Fruit fly (Drosophila melanogaster) whole organism, embryonic: ENCODE results near the gene cup.

Source experiments
- Bdp1 ChIP-seq: fragments of 200-800 bp; sonication (Bioruptor generic); optimal IDR thresholded peaks from 3 replicates; lab custom pipeline; 2016; ENCODE audit warnings: missing biosample characterization, missing genetic modification characterization
- CG10654 ChIP-seq: fragments of 200-800 bp; sonication (Bioruptor generic); optimal IDR thresholded peaks from 2 replicates; lab custom pipeline; 2016; ENCODE audit warnings: missing biosample characterization, missing genetic modification characterization
- CG11085 ChIP-seq: fragments of 200-800 bp; sonication (Bioruptor generic); IDR thresholded peaks from 2 replicates; pipeline ENCODE4 v1.3.6; 2022; ENCODE audit warnings: missing biosample characterization, missing genetic modification characterization
- CG11456 ChIP-seq: fragments of 200-800 bp; sonication (Bioruptor generic); IDR thresholded peaks from 3 replicates; pipeline ENCODE4 v1.3.6; 2022; ENCODE audit warnings: missing biosample characterization, missing genetic modification characterization
- CG12071 ChIP-seq: fragments of 200-800 bp; sonication (Bioruptor generic); optimal IDR thresholded peaks from 3 replicates; lab custom pipeline; 2018; ENCODE audit warnings: missing biosample characterization, mild to moderate bottlenecking, missing genetic modification characterization
- CG14441 ChIP-seq: fragments of 200-800 bp; sonication (Bioruptor generic); IDR thresholded peaks from 2 replicates; pipeline ENCODE4 v1.3.6; 2022; ENCODE audit warnings: missing biosample characterization, missing genetic modification characterization
- CG14965 ChIP-seq: fragments of 200-800 bp; sonication (Bioruptor generic); optimal IDR thresholded peaks from 2 replicates; lab custom pipeline; 2016; ENCODE audit warnings: missing biosample characterization, missing genetic modification characterization, borderline replicate concordance
- CG15479 ChIP-seq: fragments of 200-800 bp; sonication (Bioruptor generic); optimal IDR thresholded peaks from 3 replicates; lab custom pipeline; 2019; ENCODE audit warnings: missing biosample characterization, mild to moderate bottlenecking, missing genetic modification characterization, moderate library complexity
- CG16779 ChIP-seq: fragments of 200-800 bp; sonication (Bioruptor generic); IDR thresholded peaks from 2 replicates; pipeline ENCODE4 v1.3.6; 2022; ENCODE audit warnings: missing biosample characterization, missing genetic modification characterization
- CG17186 ChIP-seq: fragments of 200-800 bp; sonication (Bioruptor generic); optimal IDR thresholded peaks from 3 replicates; lab custom pipeline; 2017; ENCODE audit warnings: missing biosample characterization, missing genetic modification reagents, missing genetic modification characterization
- CG17912 ChIP-seq: fragments of 200-800 bp; sonication (Bioruptor generic); optimal IDR thresholded peaks from 2 replicates; lab custom pipeline; 2018; ENCODE audit warnings: missing biosample characterization, mild to moderate bottlenecking, missing genetic modification characterization
- CG2875 ChIP-seq: fragments of 200-800 bp; sonication (Bioruptor generic); optimal IDR thresholded peaks from 2 replicates; lab custom pipeline; 2017; ENCODE audit warnings: missing biosample characterization, mild to moderate bottlenecking, missing genetic modification characterization, missing genetic modification reagents
- CG31365 ChIP-seq: fragments of 200-800 bp; sonication (Bioruptor generic); optimal IDR thresholded peaks from 2 replicates; lab custom pipeline; 2018; ENCODE audit warnings: missing biosample characterization, mild to moderate bottlenecking, missing genetic modification characterization
- CG3407 ChIP-seq: fragments of 200-800 bp; sonication (Bioruptor generic); optimal IDR thresholded peaks from 2 replicates; lab custom pipeline; 2018; ENCODE audit warnings: missing biosample characterization, mild to moderate bottlenecking, missing genetic modification characterization
- CG3995 ChIP-seq: fragments of 200-800 bp; sonication (Bioruptor generic); optimal IDR thresholded peaks from 3 replicates; lab custom pipeline; 2016; ENCODE audit warnings: missing biosample characterization, missing genetic modification characterization
- CG6254 ChIP-seq: fragments of 200-800 bp; sonication (Bioruptor generic); optimal IDR thresholded peaks from 3 replicates; lab custom pipeline; 2017; ENCODE audit warnings: mild to moderate bottlenecking, missing biosample characterization, missing genetic modification reagents, missing genetic modification characterization
- CG7839 ChIP-seq: fragments of 200-800 bp; sonication (Bioruptor generic); optimal IDR thresholded peaks from 3 replicates; lab custom pipeline; 2018; ENCODE audit warnings: missing biosample characterization, mild to moderate bottlenecking, missing genetic modification characterization, moderate library complexity
- CG7928 ChIP-seq: fragments of 200-800 bp; sonication (Bioruptor generic); optimal IDR thresholded peaks from 2 replicates; lab custom pipeline; 2017; ENCODE audit warnings: missing biosample characterization, mild to moderate bottlenecking, missing genetic modification characterization
- CG8924 ChIP-seq: fragments of 200-800 bp; optimal IDR thresholded peaks from 3 replicates; lab custom pipeline; 2019; ENCODE audit warnings: missing biosample characterization, mild to moderate bottlenecking, missing genetic modification characterization, moderate library complexity
- Chrac-16 ChIP-seq: fragments of 200-800 bp; sonication (Bioruptor generic); optimal IDR thresholded peaks from 3 replicates; lab custom pipeline; 2016; ENCODE audit warnings: missing biosample characterization, missing genetic modification characterization
- CoRest ChIP-seq: fragments of 200-800 bp; sonication (Bioruptor generic); optimal IDR thresholded peaks from 3 replicates; lab custom pipeline; 2018; ENCODE audit warnings: missing biosample characterization, mild to moderate bottlenecking, missing genetic modification characterization, moderate library complexity
- D ChIP-seq, 2 experiments: fragments of 200-800 bp in 1 of 2; fragments of >200 bp in 1 of 2; sonication (Bioruptor generic) in 1 of 2; optimal IDR thresholded peaks; 2 replicates in 1 of 2; 3 replicates in 1 of 2; lab custom pipeline; 2017; ENCODE audit warnings: mild to moderate bottlenecking in 1 of 2, missing biosample characterization in 1 of 2, missing genetic modification characterization in 1 of 2, missing genetic modification reagents in 1 of 2
- D19A ChIP-seq: fragments of 200-800 bp; optimal IDR thresholded peaks from 3 replicates; lab custom pipeline; 2019; ENCODE audit warnings: missing biosample characterization, mild to moderate bottlenecking, missing genetic modification characterization, moderate library complexity
- Dad ChIP-seq: fragments of 200-800 bp; sonication (Bioruptor generic); optimal IDR thresholded peaks from 3 replicates; lab custom pipeline; 2016; ENCODE audit warnings: missing biosample characterization, missing genetic modification characterization
- E2f2 ChIP-seq: fragments of 200-800 bp; sonication (Bioruptor generic); IDR thresholded peaks from 2 replicates; pipeline ENCODE4 v1.3.6; 2022; ENCODE audit warnings: missing biosample characterization, missing genetic modification characterization
- Ets97D ChIP-seq: fragments of 200-800 bp; sonication (Bioruptor generic); optimal IDR thresholded peaks from 3 replicates; lab custom pipeline; 2016; ENCODE audit warnings: missing biosample characterization, missing genetic modification characterization
- NC2β ChIP-seq: fragments of 200-800 bp; sonication (Bioruptor generic); optimal IDR thresholded peaks from 2 replicates; lab custom pipeline; 2016; ENCODE audit warnings: missing biosample characterization, missing genetic modification characterization
- Nf-YB ChIP-seq: fragments of 200-800 bp; sonication (Bioruptor generic); optimal IDR thresholded peaks from 3 replicates; lab custom pipeline; 2019; ENCODE audit warnings: missing biosample characterization, mild to moderate bottlenecking, missing genetic modification characterization, moderate library complexity
- Sin3A ChIP-seq: fragments of >200 bp; optimal IDR thresholded peaks from 2 replicates; lab custom pipeline; 2018
- al ChIP-seq: fragments of 200-800 bp; sonication (Bioruptor generic); IDR thresholded peaks from 2 replicates; pipeline ENCODE4 v1.3.6; 2022; ENCODE audit warnings: missing biosample characterization, missing genetic modification characterization
- ase ChIP-seq: fragments of 200-800 bp; sonication (Bioruptor generic); IDR thresholded peaks from 3 replicates; pipeline ENCODE4 v1.3.6; 2022; ENCODE audit warnings: missing biosample characterization, missing genetic modification characterization
- dmrt11E ChIP-seq: fragments of 200-800 bp; sonication (Bioruptor generic); optimal IDR thresholded peaks from 3 replicates; lab custom pipeline; 2018; ENCODE audit warnings: missing biosample characterization, mild to moderate bottlenecking, missing genetic modification characterization, moderate library complexity
- esg ChIP-seq: fragments of 200-800 bp; sonication (Bioruptor generic); conservative IDR thresholded peaks from 2 replicates; pipeline ENCODE4 v1.3.6; 2022; ENCODE audit warnings: missing biosample characterization, missing genetic modification characterization
- ewg ChIP-seq: fragments of 200-800 bp; sonication (Bioruptor generic); optimal IDR thresholded peaks from 3 replicates; lab custom pipeline; 2017; ENCODE audit warnings: mild to moderate bottlenecking, missing biosample characterization, missing genetic modification reagents, missing genetic modification characterization
- gcm ChIP-seq: fragments of 200-800 bp; sonication (Bioruptor generic); optimal IDR thresholded peaks from 2 replicates; lab custom pipeline; 2019; ENCODE audit warnings: missing biosample characterization, mild to moderate bottlenecking, missing genetic modification characterization, moderate library complexity
- gt ChIP-seq: fragments of 200-800 bp; sonication (Bioruptor generic); IDR thresholded peaks from 2 replicates; pipeline ENCODE4 v1.3.6; 2022; ENCODE audit warnings: missing biosample characterization, missing genetic modification characterization
- insv ChIP-seq, 2 experiments: fragments of 200-800 bp; sonication (Bioruptor generic); optimal IDR thresholded peaks; 3 replicates each; lab custom pipeline; 2016 to 2018; ENCODE audit warnings: missing biosample characterization in 2 of 2, missing genetic modification characterization in 2 of 2
- jing ChIP-seq: fragments of 200-800 bp; sonication (Bioruptor generic); optimal IDR thresholded peaks from 2 replicates; lab custom pipeline; 2018; ENCODE audit warnings: missing biosample characterization, mild to moderate bottlenecking, missing genetic modification characterization
- kah ChIP-seq: fragments of 200-800 bp; sonication (Bioruptor generic); optimal IDR thresholded peaks from 2 replicates; lab custom pipeline; 2018; ENCODE audit warnings: missing biosample characterization, mild to moderate bottlenecking, missing genetic modification characterization
- lab ChIP-seq: fragments of 200-800 bp; sonication (Bioruptor generic); optimal IDR thresholded peaks from 3 replicates; lab custom pipeline; 2017; ENCODE audit warnings: missing biosample characterization, missing genetic modification characterization, mild to moderate bottlenecking, moderate library complexity, missing genetic modification reagents
- onecut ChIP-seq: fragments of 200-800 bp; sonication (Bioruptor generic); IDR thresholded peaks from 2 replicates; pipeline ENCODE4 v1.3.6; 2022; ENCODE audit warnings: missing biosample characterization, missing genetic modification characterization
- p53 ChIP-seq: fragments of 200-800 bp; sonication (Bioruptor generic); optimal IDR thresholded peaks from 2 replicates; lab custom pipeline; 2016; ENCODE audit warnings: missing biosample characterization, missing genetic modification characterization
- pho ChIP-seq: fragments of 200-800 bp; sonication (Bioruptor generic); optimal IDR thresholded peaks from 2 replicates; lab custom pipeline; 2016; ENCODE audit warnings: missing biosample characterization, missing genetic modification characterization
- rib ChIP-seq: fragments of 200-800 bp; sonication (Bioruptor generic); IDR thresholded peaks from 2 replicates; pipeline ENCODE4 v1.3.6; 2022; ENCODE audit warnings: missing biosample characterization, missing genetic modification characterization
- run ChIP-seq: fragments of 200-800 bp; sonication (Bioruptor generic); optimal IDR thresholded peaks from 3 replicates; lab custom pipeline; 2018; ENCODE audit warnings: missing biosample characterization, mild to moderate bottlenecking, missing genetic modification characterization
- salm ChIP-seq: fragments of 200-800 bp; sonication (Bioruptor generic); optimal IDR thresholded peaks from 2 replicates; lab custom pipeline; 2018; ENCODE audit warnings: missing biosample characterization, mild to moderate bottlenecking, missing genetic modification characterization
- sim ChIP-seq: fragments of 200-800 bp; sonication (Bioruptor generic); IDR thresholded peaks from 2 replicates; pipeline ENCODE4 v1.3.6; 2022; ENCODE audit warnings: missing biosample characterization, missing genetic modification characterization
- sob ChIP-seq: fragments of 200-800 bp; sonication (Bioruptor generic); IDR thresholded peaks from 2 replicates; pipeline ENCODE4 v1.3.6; 2022; ENCODE audit warnings: missing biosample characterization, missing genetic modification characterization
- ssp ChIP-seq: fragments of 200-800 bp; sonication (Bioruptor generic); IDR thresholded peaks from 2 replicates; pipeline ENCODE4 v1.3.6; 2022; ENCODE audit warnings: missing biosample characterization, missing genetic modification characterization
- stc ChIP-seq: fragments of 200-800 bp; sonication (Bioruptor generic); IDR thresholded peaks from 2 replicates; pipeline ENCODE4 v1.3.6; 2022; ENCODE audit warnings: missing biosample characterization, missing genetic modification characterization
- stwl ChIP-seq: fragments of 200-800 bp; sonication (Bioruptor generic); optimal IDR thresholded peaks from 3 replicates; lab custom pipeline; 2018; ENCODE audit warnings: missing biosample characterization, mild to moderate bottlenecking, missing genetic modification characterization, moderate library complexity
- tx ChIP-seq: fragments of 200-800 bp; sonication (Bioruptor generic); optimal IDR thresholded peaks from 2 replicates; lab custom pipeline; 2016; ENCODE audit warnings: missing biosample characterization, missing genetic modification characterization

cup gene

DNA sequence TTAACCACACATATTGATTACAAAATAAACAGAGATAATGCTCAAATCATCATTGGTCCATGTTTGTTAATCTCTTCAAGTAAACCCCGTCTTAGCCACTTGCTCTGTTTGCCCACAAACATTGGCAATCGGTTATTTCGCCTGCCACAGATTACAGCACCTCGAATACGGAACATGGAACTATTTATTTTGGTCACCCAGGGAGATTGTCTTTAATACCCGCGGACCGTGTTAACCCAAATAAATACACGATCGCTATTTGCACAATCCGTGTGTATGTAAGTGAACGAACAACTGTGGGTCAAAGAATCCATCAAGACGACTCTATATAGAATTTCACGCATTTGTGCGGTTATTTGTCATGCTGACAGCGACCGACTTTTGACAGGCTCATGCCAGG lies 37.3 kb downstream of the cup start (continued):
- TF ChIP-seq CG31365 (tag; lab: Kevin White, UChicago) (no peak), gt (GFP tag; lab: Robert Waterston, UW) (no peak), Dad (GFP tag; lab: Kevin White, UChicago) (no peak), CG17912 (GFP tag; lab: Kevin White, UChicago) (no peak), Chrac-16 (no peak), CG14441 (GFP tag; lab: Robert Waterston, UW) (no peak), CG12071 (GFP tag; lab: Kevin White, UChicago) (no peak), sob (GFP tag; lab: Robert Waterston, UW) (0 out of 2 replicates have a peak, but pooled peaks have one; percentile 25), gcm (GFP tag; lab: Kevin White, UChicago) (peak; percentile 17), NC2β (GFP tag; lab: Kevin White, UChicago) (peak; percentile 54), run (tag; lab: Kevin White, UChicago) (peak; percentile 30), ewg (GFP tag; lab: Kevin White, UChicago) (no peak), CG6254 (GFP tag; lab: Kevin White, UChicago) (no peak), CG3407 (GFP tag; lab: Kevin White, UChicago) (peak; percentile 26), CG7839 (peak; percentile 11), D (optimal IDR thresholded peaks at IDR 0.05; lab: Kevin White, UChicago) (no peak), D (GFP tag; optimal IDR thresholded peaks at IDR 0.05; lab: Kevin White, UChicago) (no peak), Sin3A (lab: Kevin White, UChicago) (no peak), CG11456 (no peak), p53 (GFP tag; lab: Kevin White, UChicago) (no peak), CG3995 (GFP tag; lab: Kevin White, UChicago) (no peak), sim (GFP tag; lab: Robert Waterston, UW) (no peak), E2f2 (GFP tag; lab: Robert Waterston, UW) (no peak), Nf-YB (GFP tag; lab: Kevin White, UChicago) (peak; percentile 37), CG17186 (no peak), CG8924 (peak; percentile 71), stwl (tag; lab: Kevin White, UChicago) (peak; percentile 31), CG11085 (no peak), tx (GFP tag; lab: Kevin White, UChicago) (no peak), lab (GFP tag; lab: Kevin White, UChicago) (peak; percentile 14), Ets97D (GFP tag; lab: Kevin White, UChicago) (no peak), esg (no peak), ssp (no peak), pho (GFP tag; lab: Kevin White, UChicago) (no peak), stc (GFP tag; lab: Robert Waterston, UW) (no peak), CG15479 (GFP tag; lab: Kevin White, UChicago) (peak; percentile 91), CG10654 (peak; percentile 4), CG14965 (GFP tag; lab: Kevin White, UChicago) (peak; percentile 38), salm (tag; lab: Kevin White, UChicago) (no peak), dmrt11E (tag; lab: Kevin White, UChicago) (peak; percentile 77), jing (GFP tag; lab: Kevin White, UChicago) (no peak), rib (GFP tag; lab: Robert Waterston, UW) (no peak), ase (no peak), insv (GFP tag; optimal IDR thresholded peaks at IDR 0.05; lab: Kevin White, UChicago) (peak in 1 of 2 experiments; percentile 20), CG16779 (GFP tag; lab: Robert Waterston, UW) (no peak), D19A (tag; lab: Kevin White, UChicago) (no peak), CoRest (tag; lab: Kevin White, UChicago) (peak; percentile 11), CG2875 (GFP tag; lab: Kevin White, UChicago) (peak; percentile 53), al (no peak), kah (GFP tag; lab: Kevin White, UChicago) (no peak), onecut (GFP tag; lab: Robert Waterston, UW) (no peak), Bdp1 (peak; percentile 55), CG7928 (GFP tag; lab: Kevin White, UChicago) (no peak)
